Worm (Caenorhabditis elegans) whole organism, late embryonic: ENCODE data around the gene F21C10.11.

ENCODE experiments used
- ama-1 ChIP-seq: fragments of 150-350 bp; optimal IDR thresholded peaks from 2 replicates; lab custom pipeline; 2014
- ceh-30 ChIP-seq: fragments of 150-350 bp; optimal IDR thresholded peaks from 2 replicates; lab custom pipeline; 2014; ENCODE audit warnings: missing biosample characterization, missing genetic modification characterization
- elt-2 ChIP-seq: sonication (generic microtip); optimal IDR thresholded peaks from 2 replicates; lab custom pipeline; 2016; ENCODE audit warnings: missing genetic modification reagents, missing genetic modification characterization, missing compliant biosample characterization
- elt-4 ChIP-seq: sonication (generic microtip); optimal IDR thresholded peaks from 2 replicates; lab custom pipeline; 2016; ENCODE audit warnings: missing genetic modification characterization, missing compliant biosample characterization
- fax-1 ChIP-seq: sonication (generic microtip); optimal IDR thresholded peaks from 2 replicates; lab custom pipeline; 2016; ENCODE audit warnings: missing genotype, missing genetic modification characterization, missing compliant biosample characterization
- hlh-6 ChIP-seq: sonication (generic microtip); optimal IDR thresholded peaks from 2 replicates; lab custom pipeline; 2016; ENCODE audit warnings: missing genotype, missing genetic modification characterization, missing compliant biosample characterization
- hlh-8 ChIP-seq: sonication (generic microtip); optimal IDR thresholded peaks from 2 replicates; lab custom pipeline; 2016; ENCODE audit warnings: missing genotype, missing genetic modification characterization, missing compliant biosample characterization
- lin-11 ChIP-seq: fragments of 200-800 bp; sonication (Bioruptor generic); optimal IDR thresholded peaks from 2 replicates; lab custom pipeline; 2018; ENCODE audit warnings: mild to moderate bottlenecking, missing genetic modification characterization, missing compliant biosample characterization
- pqm-1 ChIP-seq: sonication (generic microtip); optimal IDR thresholded peaks from 2 replicates; lab custom pipeline; 2016; ENCODE audit warnings: missing genetic modification characterization, missing compliant biosample characterization
- rnt-1 ChIP-seq: sonication (generic microtip); optimal IDR thresholded peaks from 2 replicates; lab custom pipeline; 2016; ENCODE audit warnings: missing genetic modification characterization, missing compliant biosample characterization
- tbx-2 ChIP-seq: sonication (generic microtip); optimal IDR thresholded peaks from 2 replicates; lab custom pipeline; 2016; ENCODE audit warnings: missing genetic modification characterization, missing compliant biosample characterization
- unc-55 ChIP-seq: sonication (generic microtip); optimal IDR thresholded peaks from 2 replicates; lab custom pipeline; 2017; ENCODE audit warnings: missing biosample characterization, missing genetic modification reagents, missing genetic modification characterization
- unc-86 ChIP-seq: sonication (generic microtip); optimal IDR thresholded peaks from 2 replicates; lab custom pipeline; 2016; ENCODE audit warnings: missing genetic modification characterization, missing compliant biosample characterization

ce11 chrV:9148151-9148550, 24.9 kb downstream of the F21C10.11 start:
- TF ChIP-seq rnt-1 (no peak), elt-4 (no peak), hlh-6 (tag; lab: Kevin White, UChicago) (no peak), lin-11 (tag; lab: Kevin White, UChicago) (no peak), tbx-2 (tag; lab: Kevin White, UChicago) (no peak), pqm-1 (tag; lab: Kevin White, UChicago) (no peak), unc-86 (no peak), ama-1 (no peak), fax-1 (no peak), unc-55 (GFP tag; lab: Kevin White, UChicago) (no peak), ceh-30 (tag; lab: Kevin White, UChicago) (no peak), hlh-8 (tag; lab: Kevin White, UChicago) (no peak), elt-2 (tag; lab: Kevin White, UChicago) (no peak)
